Worm (Caenorhabditis elegans): Measurements from ENCODE around the gene clc-10.

DNA sequence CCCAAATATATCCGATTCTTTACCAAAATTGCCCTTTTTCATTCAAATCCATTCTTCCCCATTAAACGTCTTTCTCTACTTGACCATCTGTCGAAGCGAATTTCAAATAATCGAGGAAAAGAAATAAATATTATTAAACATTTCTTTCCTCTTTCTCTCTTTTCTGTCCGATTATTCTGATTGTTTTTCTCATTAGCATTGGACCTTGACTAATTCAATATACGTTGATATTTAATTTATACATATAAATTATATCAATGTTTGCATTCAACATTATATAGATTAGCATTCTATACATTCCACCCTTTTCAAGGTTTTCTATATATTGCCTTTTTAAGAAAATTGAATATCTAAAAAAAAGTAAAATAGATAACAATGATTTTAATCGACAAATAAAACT, 16.1 kb downstream of the clc-10 start:
- no peak for TF ChIP-seq gei-17 (GFP tag; optimal IDR thresholded peaks at IDR 0.05)
- TF ChIP-seq egrh-3 (GFP tag; IDR thresholded peaks at IDR 0.05): no peak
- no peak for TF ChIP-seq F10E7.11 (tag; optimal IDR thresholded peaks at IDR 0.05)
- no peak for TF ChIP-seq F55B11.4 (tag; optimal IDR thresholded peaks at IDR 0.05; ENCODE audit: borderline replicate concordance, insufficient read depth)
- TF ChIP-seq snpc-4 (GFP tag; optimal IDR thresholded peaks at IDR 0.05): no peak
- TF ChIP-seq snpc-4 (tag; optimal IDR thresholded peaks at IDR 0.05): no peak
- no peak for TF ChIP-seq madf-6 (GFP tag; IDR thresholded peaks at IDR 0.05)
- TF ChIP-seq ceh-79 (tag; optimal IDR thresholded peaks at IDR 0.05): no peak
- TF ChIP-seq F23B12.7 (tag; optimal IDR thresholded peaks at IDR 0.05; ENCODE audit: insufficient read depth): no peak
- no peak for TF ChIP-seq nfya-2 (GFP tag; IDR thresholded peaks at IDR 0.05)
- TF ChIP-seq F39B2.1 (GFP tag; IDR thresholded peaks at IDR 0.05): no peak
- TF ChIP-seq ZK185.1 (tag; optimal IDR thresholded peaks at IDR 0.05; ENCODE audit: poor library complexity, severe bottlenecking): no peak
- no peak for TF ChIP-seq zfh-2 (GFP tag; conservative IDR thresholded peaks at IDR 0.05)
- TF ChIP-seq dpl-1 (GFP tag; optimal IDR thresholded peaks at IDR 0.05): no peak
- no peak for TF ChIP-seq mcd-1 (GFP tag; IDR thresholded peaks at IDR 0.05)

Data from whole organism, young adult.